Fruit fly (Drosophila melanogaster) whole organism, adult: ENCODE results near the gene Inx7.

ENCODE experiments used
- CG11617 ChIP-seq: fragments of 200-800 bp; sonication (Bioruptor generic); optimal IDR thresholded peaks from 2 replicates; lab custom pipeline; 2017; ENCODE audit warnings: mild to moderate bottlenecking, missing biosample characterization, missing genetic modification reagents, missing genetic modification characterization
- CG12768 ChIP-seq: fragments of 200-800 bp; sonication (Bioruptor generic); optimal IDR thresholded peaks from 2 replicates; lab custom pipeline; 2017; ENCODE audit warnings: missing biosample characterization, missing genetic modification characterization, mild to moderate bottlenecking, moderate library complexity, missing genetic modification reagents
- CG14711 ChIP-seq: fragments of 200-800 bp; sonication (Bioruptor generic); optimal IDR thresholded peaks from 2 replicates; lab custom pipeline; 2018; ENCODE audit warnings: missing biosample characterization, mild to moderate bottlenecking, missing genetic modification characterization, moderate library complexity
- CG1620 ChIP-seq: fragments of 200-800 bp; sonication (Bioruptor generic); optimal IDR thresholded peaks from 2 replicates; lab custom pipeline; 2016; ENCODE audit warnings: missing biosample characterization, missing genetic modification characterization
- CG33017 ChIP-seq: fragments of 200-800 bp; sonication (Bioruptor generic); optimal IDR thresholded peaks from 2 replicates; lab custom pipeline; 2018; ENCODE audit warnings: missing biosample characterization, mild to moderate bottlenecking, missing genetic modification characterization, moderate library complexity
- CG5204 ChIP-seq: fragments of 200-800 bp; sonication (Bioruptor generic); optimal IDR thresholded peaks from 2 replicates; lab custom pipeline; 2016; ENCODE audit warnings: missing biosample characterization, missing genetic modification characterization
- CG7045 ChIP-seq: fragments of 200-800 bp; sonication (Bioruptor generic); optimal IDR thresholded peaks from 2 replicates; lab custom pipeline; 2017; ENCODE audit warnings: missing biosample characterization, mild to moderate bottlenecking, missing genetic modification characterization
- CG7101 ChIP-seq: fragments of 200-800 bp; sonication (Bioruptor generic); optimal IDR thresholded peaks from 2 replicates; lab custom pipeline; 2018; ENCODE audit warnings: missing biosample characterization, mild to moderate bottlenecking, missing genetic modification characterization, moderate library complexity
- Clk ChIP-seq: fragments of 200-800 bp; sonication (Bioruptor generic); optimal IDR thresholded peaks from 2 replicates; lab custom pipeline; 2017; ENCODE audit warnings: missing biosample characterization, missing genetic modification characterization
- Crg-1 ChIP-seq: fragments of 200-800 bp; sonication (Bioruptor generic); optimal IDR thresholded peaks from 2 replicates; lab custom pipeline; 2016; ENCODE audit warnings: missing biosample characterization, missing genetic modification characterization
- Hr96 ChIP-seq: fragments of 200-800 bp; sonication (Bioruptor generic); optimal IDR thresholded peaks from 2 replicates; lab custom pipeline; 2016; ENCODE audit warnings: missing biosample characterization, missing genetic modification characterization
- Mnt ChIP-seq: fragments of 200-800 bp; sonication (Bioruptor generic); optimal IDR thresholded peaks from 2 replicates; lab custom pipeline; 2016; ENCODE audit warnings: missing biosample characterization, mild to moderate bottlenecking, missing genetic modification characterization
- bab1 ChIP-seq: fragments of 200-800 bp; sonication (Bioruptor generic); optimal IDR thresholded peaks from 3 replicates; lab custom pipeline; 2019; ENCODE audit warnings: missing biosample characterization, mild to moderate bottlenecking, missing genetic modification characterization, moderate library complexity
- cic ChIP-seq: fragments of 200-800 bp; sonication (Bioruptor generic); optimal IDR thresholded peaks from 2 replicates; lab custom pipeline; 2017; ENCODE audit warnings: missing biosample characterization, mild to moderate bottlenecking, missing genetic modification characterization, moderate library complexity
- cnc ChIP-seq, 2 experiments: fragments of >200 bp; optimal IDR thresholded peaks; 2 replicates each; lab custom pipeline; 2017
- kay ChIP-seq: fragments of 200-800 bp; sonication (Bioruptor generic); peaks from one replicate; lab custom pipeline; 2016; ENCODE audit warnings: missing biosample characterization, missing genetic modification characterization, borderline replicate concordance
- ovo ChIP-seq: fragments of 200-800 bp; sonication (Bioruptor generic); optimal IDR thresholded peaks from 2 replicates; lab custom pipeline; 2016; ENCODE audit warnings: missing biosample characterization, missing genetic modification characterization
- pad ChIP-seq: fragments of 200-800 bp; sonication (Bioruptor generic); optimal IDR thresholded peaks from 3 replicates; lab custom pipeline; 2017; ENCODE audit warnings: missing biosample characterization, missing genetic modification characterization, mild to moderate bottlenecking, moderate library complexity, missing genetic modification reagents
- tj ChIP-seq: fragments of 200-800 bp; sonication (Bioruptor generic); optimal IDR thresholded peaks from 3 replicates; lab custom pipeline; 2017; ENCODE audit warnings: missing biosample characterization, mild to moderate bottlenecking, missing genetic modification characterization, moderate library complexity
- toe ChIP-seq: fragments of 200-800 bp; sonication (Bioruptor generic); optimal IDR thresholded peaks from 2 replicates; lab custom pipeline; 2016; ENCODE audit warnings: missing biosample characterization, missing genetic modification characterization

The Inx7 gene

DNA sequence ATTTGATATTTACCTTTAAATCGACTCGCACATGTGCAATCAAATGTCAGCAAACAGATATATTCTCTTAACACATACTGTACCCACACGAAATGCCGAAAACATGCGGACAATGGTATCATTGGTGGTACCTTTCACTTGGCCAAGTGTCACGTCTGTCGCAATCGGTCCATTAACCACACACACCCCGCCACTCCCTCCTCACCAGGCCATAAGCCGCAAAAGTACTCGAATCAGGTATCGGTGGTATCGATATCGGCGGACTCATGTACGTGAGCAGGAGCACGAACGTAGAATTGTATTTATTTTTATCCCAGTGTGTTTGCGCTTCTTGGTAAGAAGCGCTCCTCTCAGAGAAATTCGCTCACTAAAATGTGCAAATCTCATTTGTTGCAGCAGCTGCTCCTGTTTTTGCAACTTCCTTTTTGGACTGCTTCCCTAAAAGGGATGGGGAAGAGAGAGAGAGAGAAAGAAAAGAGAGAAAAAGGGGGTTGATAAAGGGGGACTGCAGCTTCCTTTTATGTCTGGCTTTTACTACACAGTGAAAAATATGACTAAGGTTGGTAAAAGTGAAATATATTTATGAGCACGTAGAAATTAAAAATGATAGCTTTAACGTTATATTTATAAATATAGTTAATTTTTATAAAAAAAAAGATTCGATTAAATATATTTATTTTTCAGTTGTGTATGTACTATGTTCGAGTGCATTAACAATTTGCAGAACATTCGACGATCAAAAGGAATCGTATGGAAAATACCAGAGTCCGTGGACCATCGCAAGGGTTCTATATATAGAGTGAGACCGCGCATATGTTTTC is 9.7 kb downstream of the Inx7 start:
- TF ChIP-seq kay (no peak), CG7101 (tag; lab: Kevin White, UChicago) (no peak), CG12768 (GFP tag; lab: Kevin White, UChicago) (no peak), Mnt (no peak), CG1620 (GFP tag; lab: Kevin White, UChicago) (no peak), bab1 (GFP tag; lab: Kevin White, UChicago) (no peak), ovo (GFP tag; lab: Kevin White, UChicago) (no peak), cnc (optimal IDR thresholded peaks at IDR 0.05; lab: Kevin White, UChicago) (no peak), cic (GFP tag; lab: Kevin White, UChicago) (no peak), Clk (no peak), CG5204 (GFP tag; lab: Kevin White, UChicago) (no peak), CG33017 (tag; lab: Kevin White, UChicago) (no peak)

- no peak for TF ChIP-seq CG7101 (tag; lab: Kevin White, UChicago)
- TF ChIP-seq tj (GFP tag; lab: Kevin White, UChicago), result peak; percentile 73
These were observed 10.6 kb downstream of the Inx7 start for dm6 chrX:6982705-6983384.

DNA sequence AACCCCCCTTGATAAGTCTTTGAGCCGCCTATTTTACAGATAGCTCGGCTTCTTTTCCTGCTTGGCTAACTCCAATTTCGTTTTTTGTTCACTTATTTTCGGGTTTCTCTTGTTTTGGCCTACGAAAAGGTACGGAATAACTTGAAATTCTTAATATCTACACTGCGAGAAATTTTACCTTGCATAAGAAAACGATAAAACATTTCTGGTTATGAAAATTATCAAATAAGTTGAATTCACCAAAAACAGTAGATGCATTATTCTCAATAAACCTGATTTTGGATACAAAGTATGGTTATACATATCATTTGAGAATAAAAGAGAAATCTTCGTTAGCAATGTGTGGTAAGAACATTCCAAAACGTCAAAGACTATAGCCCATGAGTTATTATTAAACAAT is 11.4 kb downstream of the Inx7 start:
- no peak for TF ChIP-seq CG7045
- peak; percentile 16 for TF ChIP-seq bab1 (GFP tag; lab: Kevin White, UChicago)

- TF ChIP-seq ovo (GFP tag; lab: Kevin White, UChicago) (no peak), tj (GFP tag; lab: Kevin White, UChicago) (peak; percentile 95), CG7101 (tag; lab: Kevin White, UChicago) (peak; percentile 26), Mnt (peak; percentile 43), cnc (optimal IDR thresholded peaks at IDR 0.05; lab: Kevin White, UChicago) (peak in 1 of 2 experiments; percentile 5)
These were observed 11.9 kb downstream of the Inx7 start for dm6 chrX:6981470-6981952.

- TF ChIP-seq toe (GFP tag; lab: Kevin White, UChicago) (no peak), CG33017 (tag; lab: Kevin White, UChicago) (no peak), ovo (GFP tag; lab: Kevin White, UChicago) (no peak), CG5204 (GFP tag; lab: Kevin White, UChicago) (no peak), Crg-1 (GFP tag; lab: Kevin White, UChicago) (no peak)
These were observed 16.5 kb downstream of the Inx7 start for dm6 chrX:6976911-6977310.

DNA sequence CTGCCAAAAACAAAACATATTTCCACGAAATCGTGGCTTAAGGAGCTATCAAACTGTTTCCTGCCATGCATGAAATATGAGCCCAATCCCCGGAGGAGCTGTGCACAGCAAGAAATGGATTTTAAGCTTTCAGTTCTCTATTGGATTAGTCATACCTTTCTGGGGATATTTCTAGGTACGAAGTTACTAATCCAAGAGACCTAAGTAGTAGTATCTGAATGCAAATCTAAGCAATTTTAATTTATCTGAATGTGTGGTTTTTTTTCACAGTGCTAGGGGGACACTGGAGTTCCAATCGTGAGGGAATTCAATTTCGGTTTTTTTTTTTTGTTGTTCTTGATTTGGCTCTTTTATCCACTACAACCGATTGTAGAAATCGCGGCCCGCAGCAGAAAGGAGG is 17.0 kb downstream of the Inx7 start:
- no peak for TF ChIP-seq CG33017 (tag; lab: Kevin White, UChicago)
- TF ChIP-seq tj (GFP tag; lab: Kevin White, UChicago), result peak; percentile 37
- TF ChIP-seq CG5204 (GFP tag; lab: Kevin White, UChicago), result no peak

- TF ChIP-seq toe (GFP tag; lab: Kevin White, UChicago) (no peak), Hr96 (GFP tag; lab: Kevin White, UChicago) (no peak), pad (GFP tag; lab: Kevin White, UChicago) (no peak), CG33017 (tag; lab: Kevin White, UChicago) (no peak)
These were observed 19.2 kb downstream of the Inx7 start for dm6 chrX:6974221-6974620.

DNA sequence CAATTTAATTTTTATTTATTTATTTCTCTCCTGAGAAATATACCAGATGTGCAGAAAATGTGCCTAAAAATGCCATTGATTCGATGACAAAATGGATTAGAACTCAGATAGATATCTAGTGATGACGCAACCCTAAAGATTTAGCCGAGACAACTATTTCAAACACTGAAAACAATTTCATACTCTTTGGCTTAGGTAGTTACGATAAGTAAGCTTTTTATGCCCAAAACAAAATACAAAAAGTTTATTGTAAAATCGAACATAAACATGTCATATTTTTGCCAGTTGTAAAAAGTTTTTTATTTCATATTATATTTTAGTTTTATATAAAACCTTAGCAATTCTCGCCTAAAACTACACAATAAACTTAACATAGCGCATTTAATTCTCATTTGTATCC is 20.1 kb downstream of the Inx7 start, which contains the start of gene CG3040:
Gene CG3040 (minus strand): TSS at position 54 of the 400 bp plus-strand sequence.
- TF ChIP-seq CG14711, result peak; percentile 53
- TF ChIP-seq Hr96 (GFP tag; lab: Kevin White, UChicago), result no peak
- TF ChIP-seq CG1620 (GFP tag; lab: Kevin White, UChicago), result peak; percentile 33
- no peak for TF ChIP-seq cnc (optimal IDR thresholded peaks at IDR 0.05; lab: Kevin White, UChicago)
- TF ChIP-seq Crg-1 (GFP tag; lab: Kevin White, UChicago), result no peak
- no peak for TF ChIP-seq tj (GFP tag; lab: Kevin White, UChicago)
- TF ChIP-seq CG7045, result no peak
- TF ChIP-seq bab1 (GFP tag; lab: Kevin White, UChicago), result peak; percentile 69
- TF ChIP-seq CG11617, result no peak
- TF ChIP-seq CG7101 (tag; lab: Kevin White, UChicago), result peak; percentile 29
- peak; percentile 3 for TF ChIP-seq kay
